Worm (Caenorhabditis elegans) whole organism, early embryonic: ENCODE data around the gene gas-1.

ENCODE experiments used
- B0310.2 ChIP-seq: sonication (generic microtip); optimal IDR thresholded peaks from 2 replicates; lab custom pipeline; 2016; ENCODE audit warnings: mild to moderate bottlenecking, missing genetic modification characterization, missing compliant biosample characterization
- F13C5.2 ChIP-seq: sonication (generic microtip); optimal IDR thresholded peaks from 2 replicates; lab custom pipeline; 2017; ENCODE audit warnings: mild to moderate bottlenecking, missing genetic modification characterization, inconsistent platforms, missing compliant biosample characterization
- aly-1 ChIP-seq: sonication (generic microtip); optimal IDR thresholded peaks from 2 replicates; lab custom pipeline; 2016; ENCODE audit warnings: missing genetic modification characterization, missing compliant biosample characterization
- ama-1 ChIP-seq: fragments of 150-350 bp; optimal IDR thresholded peaks from 2 replicates; lab custom pipeline; 2014
- ceh-13 ChIP-seq: fragments of 200-800 bp; sonication (Bioruptor generic); optimal IDR thresholded peaks from 2 replicates; lab custom pipeline; 2018; ENCODE audit warnings: mild to moderate bottlenecking, missing genetic modification characterization, missing compliant biosample characterization
- ceh-36 ChIP-seq: sonication (generic microtip); optimal IDR thresholded peaks from 2 replicates; lab custom pipeline; 2016; ENCODE audit warnings: missing genetic modification characterization, inconsistent platforms, missing compliant biosample characterization
- ets-7 ChIP-seq: sonication (generic microtip); optimal IDR thresholded peaks from 2 replicates; lab custom pipeline; 2016; ENCODE audit warnings: missing genotype, missing genetic modification characterization, missing compliant biosample characterization
- flt-1 ChIP-seq: fragments of 200-800 bp; sonication (Bioruptor generic); IDR thresholded peaks from 2 replicates; pipeline ENCODE4 v1.3.6; 2022; ENCODE audit warnings: missing genetic modification characterization, missing compliant biosample characterization
- hmbx-1 ChIP-seq: sonication (generic microtip); optimal IDR thresholded peaks from 2 replicates; lab custom pipeline; 2016; ENCODE audit warnings: mild to moderate bottlenecking, missing genetic modification characterization, missing compliant biosample characterization
- hmg-4 ChIP-seq: fragments of 200-800 bp; sonication (Bioruptor generic); optimal IDR thresholded peaks from 2 replicates; lab custom pipeline; 2018; ENCODE audit warnings: mild to moderate bottlenecking, missing genetic modification characterization, missing compliant biosample characterization
- hnd-1 ChIP-seq: sonication (generic microtip); optimal IDR thresholded peaks from 2 replicates; lab custom pipeline; 2016; ENCODE audit warnings: missing genetic modification characterization, missing compliant biosample characterization
- pes-1 ChIP-seq: fragments of 200-800 bp; sonication (Bioruptor generic); IDR thresholded peaks from 2 replicates; pipeline ENCODE4 v1.3.6; 2022; ENCODE audit warnings: missing genetic modification reagents, missing genetic modification characterization, missing compliant biosample characterization
- scrt-1 ChIP-seq: fragments of 200-800 bp; sonication (Bioruptor generic); IDR thresholded peaks from 2 replicates; pipeline ENCODE4 v1.3.6; 2022; ENCODE audit warnings: missing genetic modification characterization, missing compliant biosample characterization
- sea-1 ChIP-seq: fragments of 200-800 bp; sonication (Bioruptor generic); conservative IDR thresholded peaks from 2 replicates; pipeline ENCODE4 v1.3.6; 2022; ENCODE audit warnings: missing genetic modification characterization, missing compliant biosample characterization
- tbx-11 ChIP-seq: fragments of 200-800 bp; sonication (Bioruptor generic); IDR thresholded peaks from 2 replicates; pipeline ENCODE4 v1.3.6; 2022; ENCODE audit warnings: missing genetic modification characterization, missing compliant biosample characterization
- tbx-37 ChIP-seq: fragments of 200-800 bp; sonication (Bioruptor generic); conservative IDR thresholded peaks from 2 replicates; pipeline ENCODE4 v1.3.6; 2022; ENCODE audit warnings: missing genetic modification reagents, missing genetic modification characterization, missing compliant biosample characterization
- tra-4 ChIP-seq: sonication (generic microtip); optimal IDR thresholded peaks from 2 replicates; lab custom pipeline; 2017; ENCODE audit warnings: missing genetic modification characterization, missing compliant biosample characterization

Gene gas-1

ce11 chrX:15590347-15590928 lies at the start of gene gas-1:
gas-1 (minus strand) TSS chrX:15590397.
- TF ChIP-seq ceh-13 (no peak), sea-1 (GFP tag; lab: Robert Waterston, UW) (no peak), ets-7 (tag; lab: Kevin White, UChicago) (no peak), tbx-37 (GFP tag; lab: Robert Waterston, UW) (no peak), B0310.2 (tag; lab: Kevin White, UChicago) (no peak), pes-1 (GFP tag; lab: Robert Waterston, UW) (no peak), ama-1 (no peak), aly-1 (tag; lab: Kevin White, UChicago) (no peak)

ce11 chrX:15633964-15634363 lies 43.8 kb upstream of the gas-1 start:
- TF ChIP-seq hnd-1 (tag; lab: Kevin White, UChicago): no peak
- TF ChIP-seq hmbx-1 (tag; lab: Kevin White, UChicago): no peak
- no peak for TF ChIP-seq ceh-36
- no peak for TF ChIP-seq tbx-37 (GFP tag; lab: Robert Waterston, UW)

ce11 chrX:15630790-15631204 lies 40.6 kb upstream of the gas-1 start:
- TF ChIP-seq ama-1 (no peak), tbx-37 (GFP tag; lab: Robert Waterston, UW) (no peak), F13C5.2 (tag; lab: Kevin White, UChicago) (peak; percentile 19), tra-4 (tag; lab: Kevin White, UChicago) (no peak), tbx-11 (no peak), hmg-4 (GFP tag; lab: Kevin White, UChicago) (no peak)

- TF ChIP-seq hmg-4 (GFP tag; lab: Kevin White, UChicago) (no peak), scrt-1 (no peak)
Observed at ce11 chrX:15630340-15630739, 40.1 kb upstream of the gas-1 start, which contains the start of gene K09E9.4. K09E9.4 (minus strand) TSS chrX:15630440.

- TF ChIP-seq pes-1 (GFP tag; lab: Robert Waterston, UW) (no peak), B0310.2 (tag; lab: Kevin White, UChicago) (no peak), hnd-1 (tag; lab: Kevin White, UChicago) (no peak), flt-1 (GFP tag; lab: Robert Waterston, UW) (no peak), sea-1 (GFP tag; lab: Robert Waterston, UW) (no peak), hmbx-1 (tag; lab: Kevin White, UChicago) (no peak), ceh-13 (no peak), aly-1 (tag; lab: Kevin White, UChicago) (no peak), tra-4 (tag; lab: Kevin White, UChicago) (no peak), ceh-36 (no peak), ets-7 (tag; lab: Kevin White, UChicago) (no peak), F13C5.2 (tag; lab: Kevin White, UChicago) (no peak), ama-1 (no peak)
Observed at ce11 chrX:15629615-15630014, 39.4 kb upstream of the gas-1 start.

ce11 chrX:15628945-15629344 lies 38.7 kb upstream of the gas-1 start:
- TF ChIP-seq tra-4 (tag; lab: Kevin White, UChicago) (no peak), F13C5.2 (tag; lab: Kevin White, UChicago) (no peak), tbx-11 (no peak), hnd-1 (tag; lab: Kevin White, UChicago) (no peak), ets-7 (tag; lab: Kevin White, UChicago) (no peak), sea-1 (GFP tag; lab: Robert Waterston, UW) (no peak), ama-1 (no peak), ceh-13 (no peak), pes-1 (GFP tag; lab: Robert Waterston, UW) (no peak), B0310.2 (tag; lab: Kevin White, UChicago) (no peak), scrt-1 (no peak), hmbx-1 (tag; lab: Kevin White, UChicago) (no peak), hmg-4 (GFP tag; lab: Kevin White, UChicago) (no peak), flt-1 (GFP tag; lab: Robert Waterston, UW) (no peak), ceh-36 (no peak), aly-1 (tag; lab: Kevin White, UChicago) (no peak), tbx-37 (GFP tag; lab: Robert Waterston, UW) (no peak)

DNA sequence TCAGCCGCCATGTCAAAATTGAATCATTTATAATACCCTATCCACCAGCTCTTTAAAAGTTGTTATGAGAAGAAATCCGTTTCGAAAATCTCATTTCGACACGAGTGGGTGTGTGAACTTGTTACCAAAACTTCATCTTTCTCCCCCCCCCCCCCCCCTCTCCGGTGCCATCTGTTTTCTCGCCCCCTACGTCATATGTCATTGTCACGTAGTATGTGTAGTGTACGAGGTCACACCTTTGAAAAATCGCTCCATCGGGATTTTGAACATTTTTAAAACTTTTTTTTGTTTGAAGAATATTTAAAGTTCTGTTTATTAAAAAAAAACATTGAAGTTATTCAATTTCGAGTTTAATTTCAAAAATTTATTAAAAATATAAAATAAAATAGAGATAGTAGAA lies 37.6 kb upstream of the gas-1 start:
- TF ChIP-seq flt-1 (GFP tag; lab: Robert Waterston, UW) (no peak), aly-1 (tag; lab: Kevin White, UChicago) (no peak), tbx-37 (GFP tag; lab: Robert Waterston, UW) (no peak), scrt-1 (no peak), ama-1 (no peak), B0310.2 (tag; lab: Kevin White, UChicago) (no peak), tra-4 (tag; lab: Kevin White, UChicago) (no peak), ets-7 (tag; lab: Kevin White, UChicago) (no peak), tbx-11 (no peak), sea-1 (GFP tag; lab: Robert Waterston, UW) (no peak)

- TF ChIP-seq sea-1 (GFP tag; lab: Robert Waterston, UW) (no peak), F13C5.2 (tag; lab: Kevin White, UChicago) (no peak), hmg-4 (GFP tag; lab: Kevin White, UChicago) (no peak), tra-4 (tag; lab: Kevin White, UChicago) (no peak), scrt-1 (no peak), tbx-11 (no peak), tbx-37 (GFP tag; lab: Robert Waterston, UW) (no peak)
Observed at ce11 chrX:15626119-15626850, 36.1 kb upstream of the gas-1 start.
